Worm (Caenorhabditis elegans) whole organism, L1 larva: ENCODE results near the gene T22D1.3.

Experiments
- C34B4.2 ChIP-seq: sonication (generic microtip); optimal IDR thresholded peaks from 2 replicates; lab custom pipeline; 2017; ENCODE audit warnings: mild to moderate bottlenecking, missing genetic modification characterization, missing compliant biosample characterization
- Y116A8C.19 ChIP-seq: sonication (generic microtip); optimal IDR thresholded peaks from 2 replicates; lab custom pipeline; 2016; ENCODE audit warnings: missing compliant biosample characterization, missing genetic modification characterization, borderline replicate concordance
- alr-1 ChIP-seq: fragments of 200-800 bp; sonication (Bioruptor generic); optimal IDR thresholded peaks from 2 replicates; lab custom pipeline; 2018; ENCODE audit warnings: borderline replicate concordance, mild to moderate bottlenecking, missing genetic modification characterization, missing compliant biosample characterization
- aly-2 ChIP-seq: fragments of 150-350 bp; optimal IDR thresholded peaks from 2 replicates; lab custom pipeline; 2014; ENCODE audit warnings: missing biosample characterization, missing genetic modification characterization
- ama-1 ChIP-seq: fragments of 150-350 bp; optimal IDR thresholded peaks from 2 replicates; lab custom pipeline; 2014
- blmp-1 ChIP-seq: fragments of 150-350 bp; optimal IDR thresholded peaks from 2 replicates; lab custom pipeline; 2014; ENCODE audit warnings: missing biosample characterization, missing genetic modification characterization
- ceh-8 ChIP-seq: fragments of 200-800 bp; sonication (Bioruptor generic); optimal IDR thresholded peaks from 2 replicates; lab custom pipeline; 2018; ENCODE audit warnings: mild to moderate bottlenecking, missing genetic modification characterization, moderate library complexity, missing compliant biosample characterization
- ceh-82 ChIP-seq, 3 experiments: fragments of 150-350 bp in 1 of 3; sonication (generic microtip) in 2 of 3; optimal IDR thresholded peaks; 2 replicates each; lab custom pipeline; 2014 to 2017; ENCODE audit warnings: missing biosample characterization in 3 of 3, missing genetic modification characterization in 3 of 3
- ceh-88 ChIP-seq: fragments of 200-800 bp; sonication (Bioruptor generic); IDR thresholded peaks from 2 replicates; pipeline ENCODE4 v1.3.6; 2022; ENCODE audit warnings: missing genetic modification characterization, missing compliant biosample characterization
- ceh-90 ChIP-seq: sonication (generic microtip); optimal IDR thresholded peaks from 2 replicates; lab custom pipeline; 2016; ENCODE audit warnings: missing genetic modification characterization, missing compliant biosample characterization
- ces-1 ChIP-seq: fragments of 150-350 bp; optimal IDR thresholded peaks from 2 replicates; lab custom pipeline; 2014; ENCODE audit warnings: missing biosample characterization, missing genetic modification reagents, missing genetic modification characterization
- dpl-1 ChIP-seq, 3 experiments: fragments of 150-350 bp in 2 of 3; sonication (generic microtip) in 1 of 3; optimal IDR thresholded peaks; 2 replicates each; lab custom pipeline; 2014 to 2017; ENCODE audit warnings: missing biosample characterization in 3 of 3, missing genetic modification characterization in 3 of 3, missing genetic modification reagents in 3 of 3
- elt-2 ChIP-seq: sonication (generic microtip); optimal IDR thresholded peaks from 2 replicates; lab custom pipeline; 2016; ENCODE audit warnings: missing genetic modification characterization, mild to moderate bottlenecking, inconsistent platforms, missing compliant biosample characterization, missing genetic modification reagents
- elt-3 ChIP-seq, 6 experiments: fragments of 150-350 bp in 1 of 6; sonication (generic microtip); optimal IDR thresholded peaks; 2 replicates each; lab custom pipeline; 2017 to 2018; ENCODE audit warnings: missing biosample characterization in 6 of 6, missing genetic modification characterization in 6 of 6, inconsistent platforms in 1 of 6
- fkh-10 ChIP-seq: sonication (generic microtip); optimal IDR thresholded peaks from 2 replicates; lab custom pipeline; 2017; ENCODE audit warnings: missing biosample characterization, missing genetic modification reagents, missing genetic modification characterization
- fkh-4 ChIP-seq: sonication (generic microtip); optimal IDR thresholded peaks from 2 replicates; lab custom pipeline; 2016; ENCODE audit warnings: missing compliant biosample characterization, missing genetic modification characterization, borderline replicate concordance
- grh-1 ChIP-seq: fragments of 200-800 bp; sonication (Bioruptor generic); IDR thresholded peaks from 2 replicates; pipeline ENCODE4 v1.3.6; 2022; ENCODE audit warnings: missing genetic modification reagents, missing genetic modification characterization, missing compliant biosample characterization
- hlh-17 ChIP-seq: fragments of 200-800 bp; sonication (Bioruptor generic); optimal IDR thresholded peaks from 2 replicates; lab custom pipeline; 2018; ENCODE audit warnings: missing genetic modification characterization, mild to moderate bottlenecking, missing compliant biosample characterization, moderate library complexity, borderline replicate concordance
- hlh-4 ChIP-seq: sonication (generic microtip); optimal IDR thresholded peaks from 2 replicates; lab custom pipeline; 2016; ENCODE audit warnings: mild to moderate bottlenecking, missing genetic modification characterization, missing compliant biosample characterization
- hpl-2 ChIP-seq: fragments of 150-350 bp; optimal IDR thresholded peaks from 2 replicates; lab custom pipeline; 2014; ENCODE audit warnings: missing biosample characterization, missing genetic modification reagents, missing genetic modification characterization
- irx-1 ChIP-seq: sonication (generic microtip); optimal IDR thresholded peaks from 2 replicates; lab custom pipeline; 2016; ENCODE audit warnings: missing genetic modification characterization, missing compliant biosample characterization
- isw-1 ChIP-seq: fragments of 200-800 bp; sonication (Bioruptor generic); IDR thresholded peaks from 2 replicates; pipeline ENCODE4 v1.3.6; 2022; ENCODE audit warnings: missing genetic modification characterization, missing compliant biosample characterization
- jun-1 ChIP-seq: fragments of 150-350 bp; optimal IDR thresholded peaks from 2 replicates; lab custom pipeline; 2014; ENCODE audit warnings: missing biosample characterization, missing genetic modification reagents, missing genetic modification characterization
- lin-13 ChIP-seq: fragments of 150-350 bp; optimal IDR thresholded peaks from 2 replicates; lab custom pipeline; 2014; ENCODE audit warnings: missing biosample characterization, missing genetic modification reagents, missing genetic modification characterization
- lin-14 ChIP-seq: fragments of 200-800 bp; sonication (Bioruptor generic); optimal IDR thresholded peaks from 2 replicates; lab custom pipeline; 2018; ENCODE audit warnings: mild to moderate bottlenecking, missing genetic modification characterization, moderate library complexity, missing compliant biosample characterization
- lin-15B ChIP-seq: fragments of 150-350 bp; sonication (generic microtip); optimal IDR thresholded peaks from 3 replicates; lab custom pipeline; 2014; ENCODE audit warnings: missing biosample characterization, missing genetic modification characterization
- lin-35 ChIP-seq, 2 experiments: fragments of 150-350 bp; optimal IDR thresholded peaks; 2 replicates each; lab custom pipeline; 2014; ENCODE audit warnings: missing biosample characterization in 2 of 2, missing genetic modification characterization in 2 of 2, missing genetic modification reagents in 2 of 2
- lin-39 ChIP-seq: fragments of 150-350 bp; optimal IDR thresholded peaks from 2 replicates; lab custom pipeline; 2014; ENCODE audit warnings: missing biosample characterization, missing genetic modification reagents, missing genetic modification characterization
- mef-2 ChIP-seq: fragments of 150-350 bp; optimal IDR thresholded peaks from 2 replicates; lab custom pipeline; 2014; ENCODE audit warnings: missing biosample characterization, missing genetic modification characterization
- mep-1 ChIP-seq: fragments of 150-350 bp; optimal IDR thresholded peaks from 2 replicates; lab custom pipeline; 2014; ENCODE audit warnings: missing biosample characterization, missing genetic modification characterization
- nhr-11 ChIP-seq: fragments of 150-350 bp; optimal IDR thresholded peaks from 2 replicates; lab custom pipeline; 2014; ENCODE audit warnings: missing biosample characterization, missing genetic modification characterization
- nhr-12 ChIP-seq: sonication (generic microtip); optimal IDR thresholded peaks from 2 replicates; lab custom pipeline; 2017; ENCODE audit warnings: missing biosample characterization, missing genetic modification characterization
- nhr-20 ChIP-seq: sonication (generic microtip); optimal IDR thresholded peaks from 2 replicates; lab custom pipeline; 2016; ENCODE audit warnings: mild to moderate bottlenecking, missing genetic modification characterization, missing compliant biosample characterization
- nhr-28 ChIP-seq: fragments of 150-350 bp; optimal IDR thresholded peaks from 2 replicates; lab custom pipeline; 2014; ENCODE audit warnings: missing biosample characterization, missing genetic modification characterization
- nhr-47 ChIP-seq: sonication (generic microtip); optimal IDR thresholded peaks from 2 replicates; lab custom pipeline; 2016; ENCODE audit warnings: mild to moderate bottlenecking, missing genetic modification characterization, moderate library complexity, missing compliant biosample characterization
- nhr-71 ChIP-seq: sonication (generic microtip); optimal IDR thresholded peaks from 2 replicates; lab custom pipeline; 2016; ENCODE audit warnings: mild to moderate bottlenecking, missing genetic modification characterization, moderate library complexity, missing compliant biosample characterization
- nhr-85 ChIP-seq: sonication (generic microtip); peaks from one replicate; lab custom pipeline; 2016; ENCODE audit warnings: missing genetic modification characterization, inconsistent platforms, missing compliant biosample characterization
- pag-3 ChIP-seq: sonication (generic microtip); optimal IDR thresholded peaks from 2 replicates; lab custom pipeline; 2017; ENCODE audit warnings: missing genetic modification characterization, mild to moderate bottlenecking, missing compliant biosample characterization, antibody characterized with exemption, borderline replicate concordance; ENCODE audit not compliant: insufficient read depth
- pqm-1 ChIP-seq: sonication (generic microtip); optimal IDR thresholded peaks from 3 replicates; lab custom pipeline; 2017; ENCODE audit warnings: missing biosample characterization, missing genetic modification characterization
- rnt-1 ChIP-seq: sonication (generic microtip); optimal IDR thresholded peaks from 2 replicates; lab custom pipeline; 2016; ENCODE audit warnings: mild to moderate bottlenecking, missing genetic modification characterization, moderate library complexity, missing compliant biosample characterization
- skn-1 ChIP-seq: fragments of 150-350 bp; optimal IDR thresholded peaks from 2 replicates; lab custom pipeline; 2014; ENCODE audit warnings: missing biosample characterization, missing genetic modification characterization
- snpc-4 ChIP-seq: fragments of 150-350 bp; optimal IDR thresholded peaks from 2 replicates; lab custom pipeline; 2014; ENCODE audit warnings: missing biosample characterization, missing genetic modification characterization
- snu-23 ChIP-seq: sonication (generic microtip); optimal IDR thresholded peaks from 2 replicates; lab custom pipeline; 2016; ENCODE audit warnings: missing genetic modification characterization, missing compliant biosample characterization
- sox-4 ChIP-seq: sonication (generic microtip); optimal IDR thresholded peaks from 2 replicates; lab custom pipeline; 2016; ENCODE audit warnings: missing genetic modification characterization, missing compliant biosample characterization
- sup-37 ChIP-seq: fragments of 200-800 bp; sonication (Bioruptor generic); optimal IDR thresholded peaks from 2 replicates; lab custom pipeline; 2018; ENCODE audit warnings: mild to moderate bottlenecking, missing genetic modification characterization, missing compliant biosample characterization
- swsn-7 ChIP-seq: sonication (generic microtip); optimal IDR thresholded peaks from 2 replicates; lab custom pipeline; 2016; ENCODE audit warnings: missing genetic modification characterization, missing compliant biosample characterization
- tbx-2 ChIP-seq: sonication (generic microtip); optimal IDR thresholded peaks from 2 replicates; lab custom pipeline; 2016; ENCODE audit warnings: missing genetic modification characterization, missing compliant biosample characterization
- unc-130 ChIP-seq: fragments of 150-350 bp; optimal IDR thresholded peaks from 2 replicates; lab custom pipeline; 2017; ENCODE audit warnings: missing biosample characterization, missing genetic modification characterization, inconsistent platforms
- unc-86 ChIP-seq: sonication (generic microtip); optimal IDR thresholded peaks from 2 replicates; lab custom pipeline; 2016; ENCODE audit warnings: missing genetic modification characterization, missing compliant biosample characterization
- unc-98 ChIP-seq: fragments of 200-800 bp; sonication (Bioruptor generic); IDR thresholded peaks from 2 replicates; pipeline ENCODE4 v1.3.6; 2022; ENCODE audit warnings: missing genetic modification characterization, missing compliant biosample characterization
- vab-15 ChIP-seq: sonication (generic microtip); optimal IDR thresholded peaks from 2 replicates; lab custom pipeline; 2017; ENCODE audit warnings: missing genotype, mild to moderate bottlenecking, missing genetic modification characterization, missing compliant biosample characterization
- ztf-4 ChIP-seq: fragments of 150-350 bp; optimal IDR thresholded peaks from 2 replicates; lab custom pipeline; 2014; ENCODE audit warnings: missing biosample characterization, missing genetic modification characterization

T22D1.3 gene

DNA sequence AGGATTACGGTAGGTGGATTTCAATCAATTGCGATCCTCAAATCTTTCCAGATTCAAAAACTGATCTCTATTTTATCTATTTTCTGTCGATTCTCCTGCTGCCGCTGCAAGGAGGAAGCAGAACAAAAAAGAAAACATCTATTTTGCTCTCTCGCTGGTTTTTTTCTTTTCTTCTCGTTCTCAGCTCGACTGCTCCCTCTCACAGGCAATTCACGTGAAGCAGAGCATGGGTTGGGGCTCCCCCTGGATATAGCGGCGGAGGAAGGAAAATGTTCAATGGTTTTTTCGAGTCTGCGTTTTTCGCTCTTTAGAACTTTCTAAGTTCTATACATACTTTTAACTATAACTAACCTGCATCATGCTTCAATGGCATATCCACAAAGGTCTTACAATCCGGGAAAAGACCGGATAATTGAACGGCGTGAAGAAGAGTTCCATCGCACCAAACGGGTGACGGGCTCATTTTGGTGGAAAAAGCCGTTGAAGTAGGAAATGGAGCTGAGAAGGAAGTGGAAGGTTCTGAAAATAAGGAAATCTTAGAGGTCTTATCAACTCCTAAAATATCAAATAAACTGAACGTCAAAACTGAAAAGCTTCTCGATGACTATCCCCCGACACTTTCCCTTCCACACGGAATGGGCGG lies 34.3 kb upstream of the T22D1.3 start (continued):
- TF ChIP-seq ceh-88 (GFP tag; lab: Robert Waterston, UW): no peak
- TF ChIP-seq nhr-12 (tag; lab: Kevin White, UChicago): no peak
- TF ChIP-seq nhr-20 (tag; lab: Kevin White, UChicago): peak; percentile 78
- no peak for TF ChIP-seq blmp-1 (tag; lab: Kevin White, UChicago)
- peak; percentile 18 for TF ChIP-seq lin-13 (GFP tag; lab: Kevin White, UChicago)
- TF ChIP-seq mep-1 (tag; lab: Kevin White, UChicago): peak; percentile 68
- TF ChIP-seq tbx-2 (tag; lab: Kevin White, UChicago): peak; percentile 70
- TF ChIP-seq jun-1 (tag; lab: Kevin White, UChicago): peak; percentile 54
- TF ChIP-seq fkh-10 (GFP tag; lab: Kevin White, UChicago): peak; percentile 78
- no peak for TF ChIP-seq hlh-17 (GFP tag; lab: Kevin White, UChicago)
- no peak for TF ChIP-seq vab-15 (tag; lab: Kevin White, UChicago)
- no peak for TF ChIP-seq elt-3 (tag; optimal IDR thresholded peaks at IDR 0.05; lab: Kevin White, UChicago)
- TF ChIP-seq irx-1 (tag; lab: Kevin White, UChicago): peak; percentile 70
- no peak for TF ChIP-seq ama-1 (lab: Kevin White, UChicago)
- peak; percentile 6 for TF ChIP-seq lin-39 (tag; lab: Kevin White, UChicago)
- peak; percentile 82 for TF ChIP-seq unc-130 (tag; lab: Kevin White, UChicago)
- no peak for TF ChIP-seq fkh-4 (tag; lab: Kevin White, UChicago)
- no peak for TF ChIP-seq Y116A8C.19 (tag; lab: Kevin White, UChicago)
- TF ChIP-seq rnt-1 (tag; lab: Kevin White, UChicago): peak; percentile 90
- no peak for TF ChIP-seq nhr-28 (tag; lab: Kevin White, UChicago)
- no peak for TF ChIP-seq grh-1 (GFP tag; lab: Robert Waterston, UW)
- TF ChIP-seq skn-1: peak; percentile 75
- no peak for TF ChIP-seq C34B4.2 (tag; lab: Kevin White, UChicago)
- peak; percentile 57 for TF ChIP-seq nhr-11
- peak; percentile 76 for TF ChIP-seq mef-2 (tag; lab: Kevin White, UChicago)
- no peak for TF ChIP-seq pqm-1 (tag; lab: Kevin White, UChicago)
- TF ChIP-seq isw-1 (GFP tag; lab: Robert Waterston, UW): peak; percentile 22; the same call in 1 of the 2 replicates
- no peak for TF ChIP-seq hlh-4
- peak; percentile 21 for TF ChIP-seq sup-37
- no peak for TF ChIP-seq hpl-2 (GFP tag; lab: Kevin White, UChicago)
- TF ChIP-seq dpl-1 (GFP tag; optimal IDR thresholded peaks at IDR 0.05; lab: Kevin White, UChicago): peak in 1 of 3 experiments; percentile 36
- no peak for TF ChIP-seq lin-15B
- TF ChIP-seq ceh-8 (GFP tag; lab: Kevin White, UChicago): no peak
- TF ChIP-seq unc-98: 0 out of 2 replicates have a peak, but pooled peaks have one; percentile 54
- TF ChIP-seq snpc-4: no peak
- no peak for TF ChIP-seq alr-1 (tag; lab: Kevin White, UChicago)
- TF ChIP-seq swsn-7 (tag; lab: Kevin White, UChicago): peak; percentile 68
- TF ChIP-seq snu-23 (GFP tag; lab: Kevin White, UChicago): peak; percentile 75
- TF ChIP-seq ceh-82 (tag; optimal IDR thresholded peaks at IDR 0.05; lab: Kevin White, UChicago): peak; percentile 55 to 74 (median 56)
- no peak for TF ChIP-seq ztf-4 (tag; lab: Kevin White, UChicago)
- TF ChIP-seq nhr-85 (tag; lab: Kevin White, UChicago): no peak
- peak; percentile 20 for TF ChIP-seq elt-2 (tag; lab: Kevin White, UChicago)
- TF ChIP-seq ces-1: no peak
- TF ChIP-seq ceh-90 (tag; lab: Kevin White, UChicago): no peak
- TF ChIP-seq pag-3: no peak
- peak; percentile 91 for TF ChIP-seq nhr-71 (tag; lab: Kevin White, UChicago)
- peak; percentile 76 for TF ChIP-seq nhr-47 (tag; lab: Kevin White, UChicago)
- peak; percentile 63 for TF ChIP-seq unc-86 (tag; lab: Kevin White, UChicago)
- TF ChIP-seq sox-4: peak; percentile 49
- peak; percentile 97 for TF ChIP-seq lin-14 (GFP tag; lab: Kevin White, UChicago)
- TF ChIP-seq lin-35 (GFP tag; optimal IDR thresholded peaks at IDR 0.05; lab: Kevin White, UChicago): peak in 1 of 2 experiments; percentile 65
- no peak for TF ChIP-seq aly-2 (tag; lab: Kevin White, UChicago)
